Fruit fly (Drosophila melanogaster) Kc167 (cell line): ENCODE results near the gene CG9801.

Experiments used
- Myc ChIP-seq: fragments of >200 bp; optimal IDR thresholded peaks from 2 replicates; lab custom pipeline; 2017; ENCODE audit warnings: missing external identifiers
- Sin3A ChIP-seq: fragments of >200 bp; optimal IDR thresholded peaks from 2 replicates; lab custom pipeline; 2018; ENCODE audit warnings: missing external identifiers
- h ChIP-seq: fragments of >200 bp; optimal IDR thresholded peaks from 3 replicates; lab custom pipeline; 2018; ENCODE audit warnings: missing external identifiers
- insv ChIP-seq: fragments of >200 bp; optimal IDR thresholded peaks from 3 replicates; lab custom pipeline; 2018; ENCODE audit warnings: missing external identifiers
- psq ChIP-seq: fragments of >200 bp; optimal IDR thresholded peaks from 2 replicates; lab custom pipeline; 2017; ENCODE audit warnings: missing external identifiers
- ttk ChIP-seq: sonication (Bioruptor generic); optimal IDR thresholded peaks from 2 replicates; lab custom pipeline; 2017; ENCODE audit warnings: missing external identifiers

The CG9801 gene

dm6 chr3R:8712722-8713131 is 34.7 kb downstream of the CG9801 start, which contains the start of gene CG8112:
TSS of gene CG8112 (plus strand) at chr3R:8712933.
- TF ChIP-seq psq (no peak), h (no peak), Myc (lab: Kevin White, UChicago) (no peak), insv (lab: Kevin White, UChicago) (no peak), ttk (lab: Kevin White, UChicago) (no peak), Sin3A (lab: Kevin White, UChicago) (no peak)

- TF ChIP-seq h (no peak), ttk (lab: Kevin White, UChicago) (no peak)
Observed at dm6 chr3R:8711890-8712449, 35.5 kb downstream of the CG9801 start.

- TF ChIP-seq h (no peak), insv (lab: Kevin White, UChicago) (no peak), psq (no peak), Sin3A (lab: Kevin White, UChicago) (no peak), Myc (lab: Kevin White, UChicago) (no peak), ttk (lab: Kevin White, UChicago) (no peak)
Observed at dm6 chr3R:8707166-8707565, 40.3 kb downstream of the CG9801 start.

dm6 chr3R:8705323-8706097 is 42.0 kb downstream of the CG9801 start:
- TF ChIP-seq psq (no peak), Sin3A (lab: Kevin White, UChicago) (no peak), h (no peak), ttk (lab: Kevin White, UChicago) (no peak), Myc (lab: Kevin White, UChicago) (no peak)

dm6 chr3R:8704669-8705068 is 42.8 kb downstream of the CG9801 start:
- no peak for TF ChIP-seq Myc (lab: Kevin White, UChicago)
- TF ChIP-seq psq = no peak
- no peak for TF ChIP-seq h
- TF ChIP-seq Sin3A (lab: Kevin White, UChicago) = no peak
- TF ChIP-seq insv (lab: Kevin White, UChicago) = no peak
- no peak for TF ChIP-seq ttk (lab: Kevin White, UChicago)

dm6 chr3R:8701197-8701596 is 46.3 kb downstream of the CG9801 start:
- no peak for TF ChIP-seq psq
- no peak for TF ChIP-seq h
- TF ChIP-seq insv (lab: Kevin White, UChicago) = no peak
- no peak for TF ChIP-seq Myc (lab: Kevin White, UChicago)
- TF ChIP-seq ttk (lab: Kevin White, UChicago) = no peak
- TF ChIP-seq Sin3A (lab: Kevin White, UChicago) = no peak

- no peak for TF ChIP-seq psq
- no peak for TF ChIP-seq h
- TF ChIP-seq Sin3A (lab: Kevin White, UChicago) = no peak
- no peak for TF ChIP-seq ttk (lab: Kevin White, UChicago)
- no peak for TF ChIP-seq insv (lab: Kevin White, UChicago)
- no peak for TF ChIP-seq Myc (lab: Kevin White, UChicago)
Observed at dm6 chr3R:8700660-8701059, 46.8 kb downstream of the CG9801 start.

DNA sequence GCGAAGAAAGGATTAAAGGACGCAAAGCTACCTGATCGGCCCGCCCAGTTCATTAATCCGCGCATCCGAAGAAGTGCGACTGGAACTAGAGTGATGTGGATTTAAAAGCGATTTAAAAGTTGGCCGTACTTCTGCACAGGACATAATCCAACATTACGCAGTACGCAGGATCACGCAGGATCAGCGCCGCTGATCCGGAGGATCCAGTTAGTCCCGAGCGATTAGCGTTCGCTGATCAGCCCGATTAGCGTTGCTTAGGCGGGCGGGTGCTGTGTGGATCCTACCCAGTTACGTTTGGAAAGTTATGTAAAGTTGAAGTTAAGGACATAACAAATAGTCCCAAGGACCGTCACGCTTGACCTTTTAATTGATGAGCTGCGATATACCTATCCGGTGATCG is 48.2 kb downstream of the CG9801 start:
- TF ChIP-seq h = no peak
- TF ChIP-seq ttk (lab: Kevin White, UChicago) = no peak
- TF ChIP-seq Sin3A (lab: Kevin White, UChicago) = no peak
- no peak for TF ChIP-seq insv (lab: Kevin White, UChicago)
- no peak for TF ChIP-seq Myc (lab: Kevin White, UChicago)
- TF ChIP-seq psq = no peak

dm6 chr3R:8697772-8698259 is 49.7 kb downstream of the CG9801 start, which contains the start of gene hb:
TSS of gene hb (minus strand) at chr3R:8697822.
- TF ChIP-seq Sin3A (lab: Kevin White, UChicago) (no peak), h (no peak), insv (lab: Kevin White, UChicago) (no peak), ttk (lab: Kevin White, UChicago) (no peak), psq (no peak), Myc (lab: Kevin White, UChicago) (no peak)

dm6 chr3R:8694110-8694826 is 53.2 kb downstream of the CG9801 start:
- TF ChIP-seq psq (no peak), h (no peak), insv (lab: Kevin White, UChicago) (no peak), Sin3A (lab: Kevin White, UChicago) (no peak), Myc (lab: Kevin White, UChicago) (no peak), ttk (lab: Kevin White, UChicago) (no peak)

- TF ChIP-seq h (no peak), insv (lab: Kevin White, UChicago) (no peak), psq (no peak), ttk (lab: Kevin White, UChicago) (no peak), Sin3A (lab: Kevin White, UChicago) (no peak), Myc (lab: Kevin White, UChicago) (no peak)
Observed at dm6 chr3R:8686446-8686845, 61.0 kb downstream of the CG9801 start.
